Worm (Caenorhabditis elegans) whole organism, L3 larva: ENCODE results near the gene Y32F6B.1.

Source experiments
- R02D3.7 ChIP-seq: fragments of 150-350 bp; optimal IDR thresholded peaks from 2 replicates; lab custom pipeline; 2014; ENCODE audit warnings: missing biosample characterization, missing genetic modification characterization
- ZK546.5 ChIP-seq: sonication (generic microtip); optimal IDR thresholded peaks from 2 replicates; lab custom pipeline; 2017; ENCODE audit warnings: missing biosample characterization, missing genetic modification characterization
- aly-2 ChIP-seq: fragments of 150-350 bp; optimal IDR thresholded peaks from 2 replicates; lab custom pipeline; 2014; ENCODE audit warnings: missing biosample characterization, missing genetic modification characterization
- ama-1 ChIP-seq: fragments of 150-350 bp; optimal IDR thresholded peaks from 2 replicates; lab custom pipeline; 2018
- ceh-16 ChIP-seq: sonication (generic microtip); optimal IDR thresholded peaks from 2 replicates; lab custom pipeline; 2017; ENCODE audit warnings: missing biosample characterization, missing genetic modification characterization
- ceh-28 ChIP-seq: fragments of 150-350 bp; optimal IDR thresholded peaks from 2 replicates; lab custom pipeline; 2014; ENCODE audit warnings: missing biosample characterization, missing genetic modification reagents, missing genetic modification characterization
- ceh-82 ChIP-seq: fragments of 150-350 bp; optimal IDR thresholded peaks from 2 replicates; lab custom pipeline; 2014; ENCODE audit warnings: missing biosample characterization, missing genetic modification characterization
- ceh-9 ChIP-seq: sonication (generic microtip); optimal IDR thresholded peaks from 2 replicates; lab custom pipeline; 2018; ENCODE audit warnings: missing biosample characterization, missing genetic modification characterization
- daf-12 ChIP-seq: fragments of 150-350 bp; optimal IDR thresholded peaks from 2 replicates; lab custom pipeline; 2014; ENCODE audit warnings: missing biosample characterization, missing genetic modification reagents, missing genetic modification characterization
- egl-27 ChIP-seq: sonication (generic microtip); optimal IDR thresholded peaks from 4 replicates; lab custom pipeline; 2017; ENCODE audit warnings: missing biosample characterization, missing genetic modification reagents, missing genetic modification characterization
- egl-5 ChIP-seq: fragments of 150-350 bp; optimal IDR thresholded peaks from 2 replicates; lab custom pipeline; 2017; ENCODE audit warnings: missing biosample characterization, missing genetic modification reagents, missing genetic modification characterization, inconsistent platforms
- elt-1 ChIP-seq: fragments of 150-350 bp; optimal IDR thresholded peaks from 2 replicates; lab custom pipeline; 2014; ENCODE audit warnings: missing biosample characterization, missing genetic modification characterization
- elt-3 ChIP-seq, 3 experiments: fragments of 150-350 bp in 1 of 3; sonication (generic microtip) in 2 of 3; optimal IDR thresholded peaks; 2 replicates in 2 of 3; 4 replicates in 1 of 3; lab custom pipeline; 2014 to 2017; ENCODE audit warnings: missing biosample characterization in 3 of 3, missing genetic modification characterization in 3 of 3
- fkh-2 ChIP-seq: fragments of 150-350 bp; optimal IDR thresholded peaks from 2 replicates; lab custom pipeline; 2014; ENCODE audit warnings: missing biosample characterization, missing genetic modification reagents, missing genetic modification characterization
- fos-1 ChIP-seq: fragments of 150-350 bp; optimal IDR thresholded peaks from 2 replicates; lab custom pipeline; 2014; ENCODE audit warnings: missing biosample characterization, missing genetic modification characterization
- hmg-11 ChIP-seq: sonication (generic microtip); optimal IDR thresholded peaks from 2 replicates; lab custom pipeline; 2016; ENCODE audit warnings: missing genetic modification characterization, missing compliant biosample characterization
- lin-15B ChIP-seq: fragments of 150-350 bp; optimal IDR thresholded peaks from 2 replicates; lab custom pipeline; 2014; ENCODE audit warnings: missing biosample characterization, missing genetic modification characterization
- lin-39 ChIP-seq: fragments of 150-350 bp; optimal IDR thresholded peaks from 2 replicates; lab custom pipeline; 2018; ENCODE audit warnings: missing biosample characterization, missing genetic modification reagents, missing genetic modification characterization
- lsy-12 ChIP-seq: sonication (generic microtip); optimal IDR thresholded peaks from 2 replicates; lab custom pipeline; 2016; ENCODE audit warnings: mild to moderate bottlenecking, missing genetic modification characterization, missing compliant biosample characterization
- mdl-1 ChIP-seq: fragments of 150-350 bp; optimal IDR thresholded peaks from 2 replicates; lab custom pipeline; 2014; ENCODE audit warnings: missing biosample characterization, missing genetic modification characterization
- mml-1 ChIP-seq: fragments of 150-350 bp; sonication (generic microtip); optimal IDR thresholded peaks from 3 replicates; lab custom pipeline; 2014; ENCODE audit warnings: missing biosample characterization, missing genetic modification characterization
- nfya-1 ChIP-seq: sonication (generic microtip); optimal IDR thresholded peaks from 2 replicates; lab custom pipeline; 2017; ENCODE audit warnings: missing genetic modification characterization, mild to moderate bottlenecking, missing compliant biosample characterization, antibody characterized with exemption, moderate library complexity; ENCODE audit not compliant: insufficient read depth
- nhr-11 ChIP-seq: fragments of 150-350 bp; optimal IDR thresholded peaks from 2 replicates; lab custom pipeline; 2014; ENCODE audit warnings: missing biosample characterization, missing genetic modification characterization
- nhr-12 ChIP-seq: fragments of 150-350 bp; optimal IDR thresholded peaks from 2 replicates; lab custom pipeline; 2014; ENCODE audit warnings: missing biosample characterization, missing genetic modification characterization
- nhr-237 ChIP-seq: fragments of 150-350 bp; optimal IDR thresholded peaks from 2 replicates; lab custom pipeline; 2014; ENCODE audit warnings: missing biosample characterization, missing genetic modification characterization
- nhr-25 ChIP-seq: sonication (generic microtip); optimal IDR thresholded peaks from 2 replicates; lab custom pipeline; 2017; ENCODE audit warnings: missing biosample characterization, missing genetic modification characterization
- nhr-43 ChIP-seq: sonication (generic microtip); optimal IDR thresholded peaks from 2 replicates; lab custom pipeline; 2016; ENCODE audit warnings: mild to moderate bottlenecking, missing genetic modification characterization, missing compliant biosample characterization; ENCODE audit not compliant: poor library complexity, severe bottlenecking
- nhr-67 ChIP-seq: fragments of 150-350 bp; optimal IDR thresholded peaks from 2 replicates; lab custom pipeline; 2014; ENCODE audit warnings: missing biosample characterization, missing genetic modification characterization
- nhr-76 ChIP-seq: fragments of 150-350 bp; sonication (generic microtip); optimal IDR thresholded peaks from 5 replicates; lab custom pipeline; 2014; ENCODE audit warnings: missing biosample characterization, missing genetic modification characterization
- nhr-77 ChIP-seq: fragments of 150-350 bp; optimal IDR thresholded peaks from 2 replicates; lab custom pipeline; 2014; ENCODE audit warnings: missing biosample characterization, missing genetic modification characterization
- pha-4 ChIP-seq: fragments of 150-350 bp; optimal IDR thresholded peaks from 2 replicates; lab custom pipeline; 2014; ENCODE audit warnings: missing biosample characterization, missing genetic modification reagents, missing genetic modification characterization
- pqm-1 ChIP-seq: fragments of 150-350 bp; optimal IDR thresholded peaks from 2 replicates; lab custom pipeline; 2017; ENCODE audit warnings: missing biosample characterization, missing genetic modification characterization, inconsistent platforms
- sea-2 ChIP-seq: fragments of 150-350 bp; sonication (generic microtip); optimal IDR thresholded peaks from 4 replicates; lab custom pipeline; 2014; ENCODE audit warnings: missing biosample characterization, missing genetic modification reagents, missing genetic modification characterization
- skn-1 ChIP-seq: fragments of 150-350 bp; optimal IDR thresholded peaks from 2 replicates; lab custom pipeline; 2014; ENCODE audit warnings: missing biosample characterization, missing genetic modification characterization
- tbx-2 ChIP-seq: sonication (generic microtip); optimal IDR thresholded peaks from 2 replicates; lab custom pipeline; 2016; ENCODE audit warnings: mild to moderate bottlenecking, missing genetic modification characterization, missing compliant biosample characterization
- unc-39 ChIP-seq: sonication (generic microtip); optimal IDR thresholded peaks from 4 replicates; lab custom pipeline; 2017; ENCODE audit warnings: missing biosample characterization, missing genetic modification characterization
- unc-62 ChIP-seq: fragments of 150-350 bp; sonication (generic microtip); optimal IDR thresholded peaks from 4 replicates; lab custom pipeline; 2014; ENCODE audit warnings: missing biosample characterization, missing genetic modification reagents, missing genetic modification characterization
- zag-1 ChIP-seq: fragments of 150-350 bp; optimal IDR thresholded peaks from 2 replicates; lab custom pipeline; 2014; ENCODE audit warnings: missing biosample characterization, missing genetic modification characterization
- ztf-4 ChIP-seq: fragments of 150-350 bp; optimal IDR thresholded peaks from 2 replicates; lab custom pipeline; 2014; ENCODE audit warnings: missing biosample characterization, missing genetic modification characterization

Y32F6B.1 gene

DNA sequence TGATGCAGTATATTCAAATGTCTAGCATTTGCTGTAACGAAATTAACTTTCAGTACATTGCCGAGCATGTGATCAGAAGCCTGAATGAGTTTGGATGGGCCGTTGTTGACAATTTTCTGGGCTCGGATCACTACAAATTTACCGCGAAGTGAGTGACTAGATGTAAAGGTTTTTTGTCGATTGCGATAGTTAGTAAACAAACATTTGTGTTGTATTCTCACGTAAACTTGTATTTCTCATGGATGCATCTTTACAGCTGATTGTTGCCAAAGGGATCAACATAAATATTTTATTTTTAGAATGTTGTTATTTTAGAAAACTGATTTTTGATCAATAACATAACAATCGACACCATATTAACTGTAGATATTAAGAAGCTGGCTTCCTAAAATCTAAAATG lies 10.5 kb downstream of the Y32F6B.1 start:
- TF ChIP-seq pha-4, result peak; percentile 64
- TF ChIP-seq lin-39 (tag; lab: Kevin White, UChicago), result no peak
- no peak for TF ChIP-seq tbx-2 (tag; lab: Kevin White, UChicago)

DNA sequence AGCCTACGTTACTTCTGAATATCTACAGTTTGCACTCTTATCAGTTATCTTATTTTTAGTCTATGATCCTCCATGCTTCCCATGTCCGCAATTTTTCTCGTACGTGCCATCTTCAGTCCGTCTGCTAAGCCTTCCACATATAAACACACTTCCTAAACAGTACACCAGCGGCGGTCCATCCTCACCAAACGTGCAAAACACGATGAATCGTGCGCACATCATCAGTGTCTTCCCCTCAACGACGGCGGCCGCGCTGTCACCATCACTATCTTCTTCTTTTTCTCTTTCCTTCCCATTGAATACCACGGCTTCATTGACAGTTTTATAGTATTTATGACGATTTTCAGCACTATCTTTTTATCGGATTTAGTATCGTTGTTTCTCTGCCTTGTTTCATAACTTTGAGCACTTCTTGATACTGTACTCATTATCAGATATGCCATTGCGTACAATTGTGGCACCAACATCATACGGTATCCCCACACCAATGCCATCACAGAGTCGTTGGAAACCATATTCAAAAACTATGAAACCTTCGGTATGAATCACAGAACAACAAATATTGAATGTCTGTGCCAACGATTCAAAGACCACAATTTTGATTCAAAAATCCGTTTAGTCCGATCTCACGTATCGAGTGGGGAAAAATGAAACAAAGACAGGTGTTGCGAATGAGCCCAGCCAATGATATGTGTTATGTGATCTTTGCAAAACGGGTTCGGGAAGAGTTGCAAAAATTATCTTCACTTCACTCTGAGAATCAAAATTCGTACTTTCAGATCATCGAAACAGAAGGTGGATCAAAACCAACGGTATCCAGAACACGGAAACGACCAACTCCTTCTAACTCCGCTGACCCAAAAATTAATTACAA lies 11.4 kb downstream of the Y32F6B.1 start:
- TF ChIP-seq R02D3.7 (tag; lab: Kevin White, UChicago), result no peak
- no peak for TF ChIP-seq skn-1
- peak; percentile 85 for TF ChIP-seq ama-1 (lab: Kevin White, UChicago)
- TF ChIP-seq egl-5 (tag; lab: Kevin White, UChicago), result peak; percentile 1
- TF ChIP-seq nhr-67 (tag; lab: Kevin White, UChicago), result no peak
- TF ChIP-seq, all 47 proteins: peak for 2

DNA sequence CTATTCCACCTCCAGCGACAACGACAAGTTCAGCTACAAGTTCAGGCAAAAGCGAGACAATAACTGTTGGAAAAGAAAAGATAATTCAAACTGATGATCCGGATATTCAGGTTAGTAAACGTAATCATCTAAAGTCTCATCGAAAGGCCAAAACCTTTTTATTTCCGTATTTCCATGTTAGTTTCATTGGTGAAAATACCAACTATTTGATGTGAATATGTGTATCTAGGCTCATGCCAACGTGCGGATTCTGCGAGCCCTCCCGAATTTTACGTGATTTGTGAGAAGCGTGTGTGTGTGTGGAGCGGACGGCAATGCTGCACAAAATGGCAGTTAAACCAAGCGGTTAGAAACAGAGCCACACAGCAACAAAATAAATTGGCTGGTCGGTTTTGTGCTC lies 13.5 kb downstream of the Y32F6B.1 start:
- TF ChIP-seq ama-1 (lab: Kevin White, UChicago) (peak; percentile 21), hmg-11 (tag; lab: Kevin White, UChicago) (no peak), pha-4 (peak; percentile 13)

DNA sequence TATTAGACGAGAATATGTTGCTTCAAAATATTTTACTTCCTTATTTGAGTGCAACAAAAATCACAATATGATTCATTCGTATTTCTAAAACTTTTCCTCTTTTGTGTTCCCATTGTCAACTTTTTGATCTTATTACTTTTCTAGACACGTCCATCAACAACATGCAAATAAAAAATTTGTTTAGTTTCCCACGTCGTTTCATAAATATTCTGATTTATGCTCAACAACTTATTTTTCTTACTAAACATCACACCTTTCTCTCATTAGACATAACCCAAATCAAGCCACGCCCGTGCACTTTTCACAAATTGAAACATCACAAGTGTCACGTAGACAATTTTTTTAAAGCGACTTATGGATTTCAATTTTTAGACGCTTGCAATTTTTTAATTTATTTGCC lies 14.7 kb downstream of the Y32F6B.1 start:
- no peak for TF ChIP-seq aly-2 (tag; lab: Kevin White, UChicago)
- TF ChIP-seq hmg-11 (tag; lab: Kevin White, UChicago), result no peak
- no peak for TF ChIP-seq nfya-1
- no peak for TF ChIP-seq nhr-25 (tag; lab: Kevin White, UChicago)
- TF ChIP-seq pha-4, result no peak
- TF ChIP-seq unc-39 (tag; lab: Kevin White, UChicago), result no peak
- TF ChIP-seq lin-15B, result no peak
- TF ChIP-seq ama-1 (lab: Kevin White, UChicago), result no peak

DNA sequence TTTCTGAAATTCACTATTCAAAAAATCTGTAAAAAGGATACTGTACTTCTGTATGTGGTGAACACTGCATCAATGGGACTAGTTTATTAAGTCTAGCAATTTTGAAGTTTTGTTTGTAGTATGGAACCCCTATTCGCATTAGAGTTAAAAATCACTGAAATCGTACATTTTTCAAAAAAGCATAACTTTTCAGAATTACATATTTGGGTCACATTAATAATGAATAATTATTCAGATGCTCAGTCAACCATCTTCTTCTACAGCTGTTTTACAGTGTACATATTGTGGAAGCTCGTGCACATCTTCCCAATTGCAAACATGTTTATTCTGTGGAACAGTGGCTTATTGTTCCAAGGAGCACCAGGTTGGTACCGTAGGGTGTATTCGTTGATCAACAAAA lies 15.8 kb downstream of the Y32F6B.1 start:
- TF ChIP-seq nhr-25 (tag; lab: Kevin White, UChicago) (no peak), elt-1 (no peak), nhr-43 (tag; lab: Kevin White, UChicago) (no peak), ama-1 (lab: Kevin White, UChicago) (peak; percentile 61), nfya-1 (no peak), fos-1 (no peak), nhr-77 (no peak), elt-3 (tag; optimal IDR thresholded peaks at IDR 0.05; lab: Kevin White, UChicago) (no peak)

DNA sequence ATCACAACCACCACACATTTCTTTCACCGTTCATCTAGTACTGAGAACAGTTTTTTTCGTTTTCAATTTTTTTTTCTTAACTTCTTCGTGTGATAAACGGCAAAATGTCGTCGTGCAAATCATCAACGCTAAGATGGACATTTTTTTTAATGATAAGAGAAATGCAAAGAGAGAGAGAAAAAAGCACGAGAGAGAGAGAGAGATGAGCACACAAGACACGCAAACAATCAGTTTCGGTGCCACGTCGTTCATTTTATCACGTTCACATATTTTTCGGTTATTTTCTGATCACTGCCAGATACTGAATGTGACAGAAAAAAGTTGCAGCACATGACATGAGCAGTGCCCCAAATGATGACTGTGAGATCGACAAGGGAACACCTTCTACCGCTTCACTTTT lies 16.4 kb downstream of the Y32F6B.1 start, which contains the start of gene egl-9:
TSS of gene egl-9 (plus strand) at position 328 of the 400 bp plus-strand sequence.
- TF ChIP-seq mdl-1 (tag; lab: Kevin White, UChicago) (no peak), aly-2 (tag; lab: Kevin White, UChicago) (no peak), ceh-9 (no peak), sea-2 (GFP tag; lab: Kevin White, UChicago) (no peak), pqm-1 (tag; lab: Kevin White, UChicago) (peak; percentile 61), nhr-77 (no peak), unc-62 (GFP tag; lab: Kevin White, UChicago) (no peak), skn-1 (no peak), tbx-2 (tag; lab: Kevin White, UChicago) (no peak), fos-1 (no peak), nhr-237 (tag; lab: Kevin White, UChicago) (no peak), lsy-12 (no peak), nhr-25 (tag; lab: Kevin White, UChicago) (no peak), nhr-12 (tag; lab: Kevin White, UChicago) (no peak), ztf-4 (no peak), R02D3.7 (tag; lab: Kevin White, UChicago) (no peak), ZK546.5 (tag; lab: Kevin White, UChicago) (no peak), elt-1 (no peak), lin-39 (tag; lab: Kevin White, UChicago) (no peak), ama-1 (lab: Kevin White, UChicago) (peak; percentile 84), daf-12 (no peak), lin-15B (no peak), nhr-43 (tag; lab: Kevin White, UChicago) (no peak), pha-4 (peak; percentile 70), ceh-28 (tag; lab: Kevin White, UChicago) (no peak), zag-1 (tag; lab: Kevin White, UChicago) (no peak), ceh-16 (no peak), unc-39 (tag; lab: Kevin White, UChicago) (no peak), nhr-11 (tag; lab: Kevin White, UChicago) (no peak), mml-1 (tag; lab: Kevin White, UChicago) (no peak), nhr-76 (no peak), egl-5 (tag; lab: Kevin White, UChicago) (no peak), egl-27 (tag; lab: Kevin White, UChicago) (no peak), nhr-67 (tag; lab: Kevin White, UChicago) (no peak), fkh-2 (no peak), ceh-82 (no peak)
